Worm (Caenorhabditis elegans) whole organism, L1 larva: ENCODE results near the gene K04C2.2.

Experiments used
- C34B4.2 ChIP-seq: sonication (generic microtip); optimal IDR thresholded peaks from 2 replicates; lab custom pipeline; 2017; ENCODE audit warnings: mild to moderate bottlenecking, missing genetic modification characterization, missing compliant biosample characterization
- fkh-4 ChIP-seq: sonication (generic microtip); optimal IDR thresholded peaks from 2 replicates; lab custom pipeline; 2016; ENCODE audit warnings: missing compliant biosample characterization, missing genetic modification characterization, borderline replicate concordance
- fos-1 ChIP-seq: fragments of 150-350 bp; optimal IDR thresholded peaks from 2 replicates; lab custom pipeline; 2014; ENCODE audit warnings: missing biosample characterization, missing genetic modification characterization
- tbx-2 ChIP-seq: sonication (generic microtip); optimal IDR thresholded peaks from 2 replicates; lab custom pipeline; 2016; ENCODE audit warnings: missing genetic modification characterization, missing compliant biosample characterization
- unc-62 ChIP-seq: fragments of 150-350 bp; optimal IDR thresholded peaks from 2 replicates; lab custom pipeline; 2014; ENCODE audit warnings: missing biosample characterization, missing genetic modification reagents, missing genetic modification characterization
- zag-1 ChIP-seq: fragments of 150-350 bp; optimal IDR thresholded peaks from 2 replicates; lab custom pipeline; 2014; ENCODE audit warnings: missing biosample characterization, missing genetic modification characterization

- TF ChIP-seq fkh-4 (tag; lab: Kevin White, UChicago) (no peak), C34B4.2 (tag; lab: Kevin White, UChicago) (no peak), zag-1 (tag; lab: Kevin White, UChicago) (no peak), unc-62 (GFP tag; lab: Kevin White, UChicago) (no peak), fos-1 (tag; lab: Kevin White, UChicago) (no peak), tbx-2 (tag; lab: Kevin White, UChicago) (no peak)
These were observed 19.6 kb upstream of the K04C2.2 start, which contains the start of gene K04C2.8 for ce11 chrIII:6869996-6870395.
